Fruit fly (Drosophila melanogaster) whole organism, wandering third instar larva: ENCODE data around the gene CG15399.

Experiments
- Abd-B ChIP-seq: fragments of >200 bp; optimal IDR thresholded peaks from 2 replicates; lab custom pipeline; 2017; ENCODE audit warnings: missing biosample characterization, missing genetic modification characterization
- CG32264 ChIP-seq: fragments of 200-800 bp; sonication (Bioruptor generic); optimal IDR thresholded peaks from 2 replicates; lab custom pipeline; 2016; ENCODE audit warnings: missing biosample characterization, missing genetic modification characterization
- CG9705 ChIP-seq: fragments of 200-800 bp; sonication (Bioruptor generic); optimal IDR thresholded peaks from 2 replicates; lab custom pipeline; 2018; ENCODE audit warnings: missing biosample characterization, mild to moderate bottlenecking, missing genetic modification characterization
- CrebA ChIP-seq: fragments of 200-800 bp; sonication (Bioruptor generic); optimal IDR thresholded peaks from 2 replicates; lab custom pipeline; 2016; ENCODE audit warnings: missing biosample characterization, mild to moderate bottlenecking, missing genetic modification characterization, borderline replicate concordance
- Dfd ChIP-seq: fragments of >200 bp; optimal IDR thresholded peaks from 2 replicates; lab custom pipeline; 2017; ENCODE audit warnings: missing biosample characterization, missing genetic modification characterization
- HLH106 ChIP-seq: fragments of 200-800 bp; optimal IDR thresholded peaks from 3 replicates; lab custom pipeline; 2019; ENCODE audit warnings: missing biosample characterization, mild to moderate bottlenecking, missing genetic modification characterization, moderate library complexity
- Hnf4 ChIP-seq: fragments of 200-800 bp; sonication (Bioruptor generic); optimal IDR thresholded peaks from 2 replicates; lab custom pipeline; 2016; ENCODE audit warnings: missing biosample characterization, mild to moderate bottlenecking, missing genetic modification characterization
- Hr78 ChIP-seq: fragments of >200 bp; optimal IDR thresholded peaks from 2 replicates; lab custom pipeline; 2017; ENCODE audit warnings: missing biosample characterization, missing genetic modification characterization
- Hr83 ChIP-seq: fragments of 200-300 bp; sonication (Bioruptor generic); optimal IDR thresholded peaks from 2 replicates; lab custom pipeline; 2016; ENCODE audit warnings: missing biosample characterization, mild to moderate bottlenecking, missing genetic modification characterization, moderate library complexity; ENCODE audit not compliant: poor library complexity, severe bottlenecking
- Jra ChIP-seq: sonication (Bioruptor generic); optimal IDR thresholded peaks from 2 replicates; lab custom pipeline; 2016; ENCODE audit warnings: missing biosample characterization, missing genetic modification characterization
- Mio ChIP-seq: sonication (Bioruptor generic); optimal IDR thresholded peaks from 2 replicates; lab custom pipeline; 2016; ENCODE audit warnings: missing biosample characterization, missing genetic modification characterization
- Myc ChIP-seq: fragments of >200 bp; optimal IDR thresholded peaks from 2 replicates; lab custom pipeline; 2017
- N ChIP-seq: fragments of >200 bp; optimal IDR thresholded peaks from 2 replicates; lab custom pipeline; 2018; ENCODE audit warnings: missing biosample characterization, missing external identifiers, missing genetic modification characterization
- Rel ChIP-seq, 2 experiments: fragments of 200-800 bp; sonication (Bioruptor generic) in 1 of 2; optimal IDR thresholded peaks; 2 replicates in 1 of 2; 3 replicates in 1 of 2; lab custom pipeline; 2016 to 2019; ENCODE audit warnings: mild to moderate bottlenecking in 2 of 2, missing biosample characterization in 2 of 2, missing genetic modification characterization in 2 of 2, moderate library complexity in 1 of 2
- Sp1 ChIP-seq: fragments of 200-800 bp; sonication (Bioruptor generic); optimal IDR thresholded peaks from 3 replicates; lab custom pipeline; 2019; ENCODE audit warnings: missing biosample characterization, mild to moderate bottlenecking, missing genetic modification characterization, moderate library complexity
- Vsx2 ChIP-seq: fragments of 200-300, 225-300 bp; sonication (Bioruptor generic); optimal IDR thresholded peaks from 2 replicates; lab custom pipeline; 2018; ENCODE audit warnings: missing biosample characterization, missing genetic modification characterization; ENCODE audit not compliant: partially characterized antibody
- br ChIP-seq: fragments of 200-800 bp; sonication (Bioruptor generic); optimal IDR thresholded peaks from 2 replicates; lab custom pipeline; 2016; ENCODE audit warnings: missing biosample characterization, missing genetic modification characterization
- brk ChIP-seq: fragments of 200-800 bp; sonication (Bioruptor generic); optimal IDR thresholded peaks from 2 replicates; lab custom pipeline; 2016; ENCODE audit warnings: missing biosample characterization, mild to moderate bottlenecking, missing genetic modification characterization
- dmrt93B ChIP-seq: fragments of 200-800 bp; sonication (Bioruptor generic); optimal IDR thresholded peaks from 2 replicates; lab custom pipeline; 2018; ENCODE audit warnings: missing biosample characterization, mild to moderate bottlenecking, missing genetic modification characterization
- foxo ChIP-seq, 2 experiments: fragments of 200-800 bp; sonication (Bioruptor generic); optimal IDR thresholded peaks; 2 replicates in 1 of 2; 3 replicates in 1 of 2; lab custom pipeline; 2016 to 2017; ENCODE audit warnings: missing biosample characterization in 2 of 2, missing genetic modification characterization in 2 of 2
- fru ChIP-seq: fragments of 200-800 bp; sonication (Bioruptor generic); optimal IDR thresholded peaks from 3 replicates; lab custom pipeline; 2016; ENCODE audit warnings: missing biosample characterization, mild to moderate bottlenecking, missing genetic modification characterization
- h ChIP-seq: fragments of 200-800 bp; sonication (Bioruptor generic); optimal IDR thresholded peaks from 3 replicates; lab custom pipeline; 2016; ENCODE audit warnings: missing biosample characterization, mild to moderate bottlenecking, missing genetic modification characterization
- jim ChIP-seq: fragments of 175-275, 200-325 bp; sonication (Bioruptor generic); optimal IDR thresholded peaks from 2 replicates; lab custom pipeline; 2016; ENCODE audit warnings: missing biosample characterization, mild to moderate bottlenecking, missing genetic modification characterization
- lola ChIP-seq: fragments of >200 bp; optimal IDR thresholded peaks from 2 replicates; lab custom pipeline; 2017; ENCODE audit warnings: missing biosample characterization, missing genetic modification characterization
- pan ChIP-seq: fragments of >200 bp; optimal IDR thresholded peaks from 2 replicates; lab custom pipeline; 2017
- psq ChIP-seq: fragments of 200-800 bp; sonication (Bioruptor generic); optimal IDR thresholded peaks from 3 replicates; lab custom pipeline; 2017; ENCODE audit warnings: missing biosample characterization, mild to moderate bottlenecking, missing genetic modification characterization, moderate library complexity
- sage ChIP-seq: fragments of 200-800 bp; sonication (Bioruptor generic); optimal IDR thresholded peaks from 2 replicates; lab custom pipeline; 2016; ENCODE audit warnings: missing biosample characterization, mild to moderate bottlenecking, missing genetic modification characterization
- usp ChIP-seq: fragments of >200 bp; optimal IDR thresholded peaks from 2 replicates; lab custom pipeline; 2017; ENCODE audit warnings: missing biosample characterization, missing genetic modification characterization
- woc ChIP-seq: sonication (Bioruptor generic); optimal IDR thresholded peaks from 2 replicates; lab custom pipeline; 2016; ENCODE audit warnings: missing biosample characterization, mild to moderate bottlenecking, missing genetic modification characterization

Gene CG15399

dm6 chr2L:2771676-2772075, at the start of gene CG15399:
Gene CG15399 (minus strand): TSS chr2L:2771776.
- no peak for TF ChIP-seq fru (GFP tag; lab: Kevin White, UChicago)
- TF ChIP-seq Jra (GFP tag; lab: Kevin White, UChicago) = no peak
- TF ChIP-seq usp = no peak
- TF ChIP-seq h (GFP tag; lab: Kevin White, UChicago) = no peak
- no peak for TF ChIP-seq foxo (GFP tag; optimal IDR thresholded peaks at IDR 0.05; lab: Kevin White, UChicago)
- TF ChIP-seq, all 38 proteins: peak for 0

dm6 chr2L:2815673-2816072, 44.1 kb upstream of the CG15399 start, which contains the start of gene G6P:
Gene G6P (minus strand): TSS chr2L:2815760.
- no peak for TF ChIP-seq pan (lab: Kevin White, UChicago)
- no peak for TF ChIP-seq CG32264 (GFP tag; lab: Kevin White, UChicago)
- TF ChIP-seq woc (GFP tag; lab: Kevin White, UChicago) = no peak
- TF ChIP-seq Hr83 (GFP tag; lab: Kevin White, UChicago) = no peak
- no peak for TF ChIP-seq lola (GFP tag; lab: Kevin White, UChicago)
- TF ChIP-seq Jra (GFP tag; lab: Kevin White, UChicago) = no peak
- TF ChIP-seq N (GFP tag; lab: Kevin White, UChicago) = no peak
- TF ChIP-seq Vsx2 (GFP tag; lab: Kevin White, UChicago) = no peak
- TF ChIP-seq usp = no peak
- no peak for TF ChIP-seq CG9705
- TF ChIP-seq Hnf4 (GFP tag; lab: Kevin White, UChicago) = no peak
- TF ChIP-seq sage = no peak
- TF ChIP-seq h (GFP tag; lab: Kevin White, UChicago) = no peak
- TF ChIP-seq brk (GFP tag; lab: Kevin White, UChicago) = no peak
- no peak for TF ChIP-seq dmrt93B (GFP tag; lab: Kevin White, UChicago)
- TF ChIP-seq foxo (GFP tag; optimal IDR thresholded peaks at IDR 0.05; lab: Kevin White, UChicago) = no peak
- TF ChIP-seq Hr78 = no peak
- no peak for TF ChIP-seq jim (GFP tag; lab: Kevin White, UChicago)
- TF ChIP-seq Mio (GFP tag; lab: Kevin White, UChicago) = no peak
- no peak for TF ChIP-seq HLH106 (tag; lab: Kevin White, UChicago)

- TF ChIP-seq Vsx2 (GFP tag; lab: Kevin White, UChicago) = no peak
- no peak for TF ChIP-seq pan (lab: Kevin White, UChicago)
- peak; percentile 62 for TF ChIP-seq Myc (lab: Kevin White, UChicago)
Observed at dm6 chr2L:2812137-2812536, 40.6 kb upstream of the CG15399 start, which contains the start of gene CG2964. Gene CG2964 (plus strand): TSS chr2L:2812437.

dm6 chr2L:2810831-2811230, 39.3 kb upstream of the CG15399 start:
- no peak for TF ChIP-seq Rel (GFP tag; optimal IDR thresholded peaks at IDR 0.05; lab: Kevin White, UChicago)
- peak; percentile 77 for TF ChIP-seq Rel (tag; optimal IDR thresholded peaks at IDR 0.05; lab: Kevin White, UChicago)
- TF ChIP-seq CrebA (GFP tag; lab: Kevin White, UChicago) = peak; percentile 13
- no peak for TF ChIP-seq Abd-B
- TF ChIP-seq, all 38 proteins: peak for 2

dm6 chr2L:2808038-2808699, 36.6 kb upstream of the CG15399 start:
- TF ChIP-seq Sp1 (GFP tag; lab: Kevin White, UChicago) (peak; percentile 12), br (peak; percentile 1), woc (GFP tag; lab: Kevin White, UChicago) (no peak), CrebA (GFP tag; lab: Kevin White, UChicago) (peak; percentile 3), usp (no peak), Mio (GFP tag; lab: Kevin White, UChicago) (no peak), CG32264 (GFP tag; lab: Kevin White, UChicago) (no peak)
- TF ChIP-seq, all 38 proteins: peak for 3

dm6 chr2L:2807597-2807996, 36.0 kb upstream of the CG15399 start:
- no peak for TF ChIP-seq Vsx2 (GFP tag; lab: Kevin White, UChicago)
- no peak for TF ChIP-seq psq (GFP tag; lab: Kevin White, UChicago)
- no peak for TF ChIP-seq jim (GFP tag; lab: Kevin White, UChicago)
- TF ChIP-seq brk (GFP tag; lab: Kevin White, UChicago) = no peak
- TF ChIP-seq Dfd (GFP tag; lab: Kevin White, UChicago) = no peak
